Fruit fly (Drosophila melanogaster) whole organism, embryonic: Measurements from ENCODE around the gene CG15143.

Experiments
- BEAF-32 ChIP-seq: fragments of 200-800 bp; sonication (Bioruptor generic); optimal IDR thresholded peaks from 3 replicates; lab custom pipeline; 2017; ENCODE audit warnings: missing biosample characterization, missing genetic modification characterization, mild to moderate bottlenecking, moderate library complexity, missing genetic modification reagents
- CG10366 ChIP-seq: fragments of 200-800 bp; sonication (Bioruptor generic); IDR thresholded peaks from 2 replicates; pipeline ENCODE4 v1.3.6; 2022; ENCODE audit warnings: missing biosample characterization, missing genetic modification characterization
- CG11398 ChIP-seq: fragments of 200-800 bp; sonication (Bioruptor generic); optimal IDR thresholded peaks from 2 replicates; lab custom pipeline; 2016; ENCODE audit warnings: missing biosample characterization, missing genetic modification characterization
- CG11560 ChIP-seq: fragments of 200-800 bp; sonication (Bioruptor generic); IDR thresholded peaks from 3 replicates; pipeline ENCODE4 v1.3.6; 2022; ENCODE audit warnings: missing biosample characterization, missing genetic modification characterization
- CG13287 ChIP-seq: fragments of 200-800 bp; sonication (Bioruptor generic); IDR thresholded peaks from 2 replicates; pipeline ENCODE4 v1.3.6; 2022; ENCODE audit warnings: missing biosample characterization, missing genetic modification characterization; ENCODE audit not compliant: partially characterized antibody
- CG13894 ChIP-seq: fragments of 200-800 bp; sonication (Bioruptor generic); optimal IDR thresholded peaks from 3 replicates; lab custom pipeline; 2018; ENCODE audit warnings: missing biosample characterization, mild to moderate bottlenecking, missing genetic modification characterization, moderate library complexity
- CG14014 ChIP-seq: fragments of 200-800 bp; sonication (Bioruptor generic); IDR thresholded peaks from 2 replicates; pipeline ENCODE4 v1.3.6; 2022; ENCODE audit warnings: missing biosample characterization, missing genetic modification characterization
- CG1529 ChIP-seq: fragments of 200-800 bp; sonication (Bioruptor generic); optimal IDR thresholded peaks from 3 replicates; lab custom pipeline; 2018; ENCODE audit warnings: missing biosample characterization, missing genetic modification characterization
- CG17802 ChIP-seq: fragments of 200-800 bp; sonication (Bioruptor generic); optimal IDR thresholded peaks from 2 replicates; lab custom pipeline; 2018; ENCODE audit warnings: missing biosample characterization, mild to moderate bottlenecking, missing genetic modification characterization, moderate library complexity
- CG31224 ChIP-seq: fragments of 200-800 bp; sonication (Bioruptor generic); IDR thresholded peaks from 2 replicates; pipeline ENCODE4 v1.3.6; 2022; ENCODE audit warnings: missing biosample characterization, missing genetic modification characterization
- CG32532 ChIP-seq: fragments of 200-800 bp; sonication (Bioruptor generic); IDR thresholded peaks from 2 replicates; pipeline ENCODE4 v1.3.6; 2022; ENCODE audit warnings: missing biosample characterization, missing genetic modification characterization
- CG32772 ChIP-seq: fragments of 200-800 bp; sonication (Bioruptor generic); IDR thresholded peaks from 2 replicates; pipeline ENCODE4 v1.3.6; 2022; ENCODE audit warnings: missing biosample characterization, missing genetic modification characterization
- CG43689 ChIP-seq: fragments of 200-800 bp; sonication (Bioruptor generic); IDR thresholded peaks from 2 replicates; pipeline ENCODE4 v1.3.6; 2022; ENCODE audit warnings: missing biosample characterization, missing genetic modification characterization
- CG7372 ChIP-seq: fragments of 200-800 bp; sonication (Bioruptor generic); IDR thresholded peaks from 2 replicates; pipeline ENCODE4 v1.3.6; 2022; ENCODE audit warnings: missing biosample characterization, missing genetic modification characterization
- CG7745 ChIP-seq: fragments of 200-800 bp; sonication (Bioruptor generic); optimal IDR thresholded peaks from 2 replicates; lab custom pipeline; 2018; ENCODE audit warnings: missing biosample characterization, mild to moderate bottlenecking, missing genetic modification characterization, moderate library complexity
- CG8944 ChIP-seq: fragments of 200-800 bp; sonication (Bioruptor generic); optimal IDR thresholded peaks from 3 replicates; lab custom pipeline; 2016; ENCODE audit warnings: missing biosample characterization, missing genetic modification characterization
- CHES-1-like ChIP-seq: fragments of 200-800 bp; sonication (Bioruptor generic); optimal IDR thresholded peaks from 2 replicates; lab custom pipeline; 2016; ENCODE audit warnings: missing biosample characterization, missing genetic modification characterization
- Dad ChIP-seq: fragments of 200-800 bp; sonication (Bioruptor generic); optimal IDR thresholded peaks from 3 replicates; lab custom pipeline; 2016; ENCODE audit warnings: missing biosample characterization, missing genetic modification characterization
- Ets65A ChIP-seq: fragments of 200-800 bp; sonication (Bioruptor generic); peaks from one replicate; lab custom pipeline; 2016; ENCODE audit warnings: missing biosample characterization, missing genetic modification characterization
- Ets97D ChIP-seq: fragments of 200-800 bp; sonication (Bioruptor generic); optimal IDR thresholded peaks from 3 replicates; lab custom pipeline; 2016; ENCODE audit warnings: missing biosample characterization, missing genetic modification characterization
- Fer1 ChIP-seq: fragments of 200-800 bp; sonication (Bioruptor generic); optimal IDR thresholded peaks from 2 replicates; lab custom pipeline; 2017; ENCODE audit warnings: missing biosample characterization, mild to moderate bottlenecking, missing genetic modification characterization
- GATAe ChIP-seq: fragments of 200-800 bp; sonication (Bioruptor generic); conservative IDR thresholded peaks from 2 replicates; pipeline ENCODE4 v1.3.6; 2022; ENCODE audit warnings: missing biosample characterization, missing genetic modification characterization
- Mes4 ChIP-seq: fragments of 200-800 bp; sonication (Bioruptor generic); optimal IDR thresholded peaks from 2 replicates; lab custom pipeline; 2016; ENCODE audit warnings: missing biosample characterization, missing genetic modification characterization
- Nf-YB ChIP-seq: fragments of 200-800 bp; sonication (Bioruptor generic); optimal IDR thresholded peaks from 3 replicates; lab custom pipeline; 2019; ENCODE audit warnings: missing biosample characterization, mild to moderate bottlenecking, missing genetic modification characterization, moderate library complexity
- Rfx ChIP-seq: fragments of 200-800 bp; sonication (Bioruptor generic); IDR thresholded peaks from 2 replicates; pipeline ENCODE4 v1.3.6; 2022; ENCODE audit warnings: missing biosample characterization, missing genetic modification characterization
- Side ChIP-seq: fragments of 200-800 bp; sonication (Bioruptor generic); optimal IDR thresholded peaks from 2 replicates; lab custom pipeline; 2016; ENCODE audit warnings: missing biosample characterization, missing genetic modification characterization
- Sry-δ ChIP-seq: fragments of 200-800 bp; sonication (Bioruptor generic); optimal IDR thresholded peaks from 2 replicates; lab custom pipeline; 2016; ENCODE audit warnings: missing biosample characterization, missing genetic modification characterization
- Ssrp ChIP-seq: fragments of 200-800 bp; sonication (Bioruptor generic); optimal IDR thresholded peaks from 2 replicates; lab custom pipeline; 2018; ENCODE audit warnings: missing biosample characterization, mild to moderate bottlenecking, missing genetic modification characterization, moderate library complexity
- YL-1 ChIP-seq: fragments of 200-800 bp; sonication (Bioruptor generic); optimal IDR thresholded peaks from 3 replicates; lab custom pipeline; 2017; ENCODE audit warnings: missing biosample characterization, mild to moderate bottlenecking, missing genetic modification characterization
- al ChIP-seq: fragments of 200-800 bp; sonication (Bioruptor generic); IDR thresholded peaks from 2 replicates; pipeline ENCODE4 v1.3.6; 2022; ENCODE audit warnings: missing biosample characterization, missing genetic modification characterization
- crol ChIP-seq: fragments of 200-800 bp; sonication (Bioruptor generic); IDR thresholded peaks from 2 replicates; pipeline ENCODE4 v1.3.6; 2022; ENCODE audit warnings: missing biosample characterization, missing genetic modification characterization
- dpn ChIP-seq, 2 experiments: fragments of 200-800 bp; sonication (Bioruptor generic); optimal IDR thresholded peaks; 3 replicates each; lab custom pipeline; 2016; ENCODE audit warnings: missing biosample characterization in 2 of 2, missing genetic modification characterization in 2 of 2
- en ChIP-seq: fragments of 200-800 bp; sonication (Bioruptor generic); optimal IDR thresholded peaks from 2 replicates; lab custom pipeline; 2016; ENCODE audit warnings: missing biosample characterization, missing genetic modification characterization
- eve ChIP-seq, 2 experiments: fragments of >200 bp; optimal IDR thresholded peaks; 2 replicates each; lab custom pipeline; 2017; ENCODE audit warnings: missing biosample characterization in 2 of 2, missing genetic modification characterization in 2 of 2
- fd96Cb ChIP-seq: fragments of 200-800 bp; sonication (Bioruptor generic); optimal IDR thresholded peaks from 2 replicates; lab custom pipeline; 2018; ENCODE audit warnings: missing biosample characterization, mild to moderate bottlenecking, missing genetic modification characterization, moderate library complexity
- ftz-f1 ChIP-seq: fragments of 200-800 bp; sonication (Bioruptor generic); optimal IDR thresholded peaks from 2 replicates; lab custom pipeline; 2016; ENCODE audit warnings: missing biosample characterization, missing genetic modification characterization
- gem ChIP-seq: fragments of 200-800 bp; sonication (Bioruptor generic); optimal IDR thresholded peaks from 2 replicates; lab custom pipeline; 2019; ENCODE audit warnings: missing biosample characterization, mild to moderate bottlenecking, missing genetic modification characterization, moderate library complexity
- gt ChIP-seq: fragments of 200-800 bp; sonication (Bioruptor generic); IDR thresholded peaks from 2 replicates; pipeline ENCODE4 v1.3.6; 2022; ENCODE audit warnings: missing biosample characterization, missing genetic modification characterization
- jing ChIP-seq: fragments of 200-800 bp; sonication (Bioruptor generic); optimal IDR thresholded peaks from 2 replicates; lab custom pipeline; 2018; ENCODE audit warnings: missing biosample characterization, mild to moderate bottlenecking, missing genetic modification characterization
- lov ChIP-seq, 2 experiments: fragments of 200-800 bp in 1 of 2; fragments of >200 bp in 1 of 2; sonication (Bioruptor generic) in 1 of 2; IDR thresholded peaks in 1 of 2; optimal IDR thresholded peaks in 1 of 2; 2 replicates in 1 of 2; 3 replicates in 1 of 2; pipeline versions ENCODE4 v1.3.6 to Lab custom; 2017 to 2022; ENCODE audit warnings: missing biosample characterization in 1 of 2, missing genetic modification characterization in 1 of 2
- maf-S ChIP-seq: fragments of 200-800 bp; sonication (Bioruptor generic); optimal IDR thresholded peaks from 2 replicates; lab custom pipeline; 2016; ENCODE audit warnings: missing biosample characterization, missing genetic modification characterization
- mam ChIP-seq: fragments of 200-800 bp; sonication (Bioruptor generic); optimal IDR thresholded peaks from 3 replicates; lab custom pipeline; 2016; ENCODE audit warnings: missing biosample characterization, missing genetic modification characterization
- mld ChIP-seq: fragments of 200-800 bp; sonication (Bioruptor generic); IDR thresholded peaks from 3 replicates; pipeline ENCODE4 v1.3.6; 2022; ENCODE audit warnings: missing biosample characterization, missing genetic modification characterization; ENCODE audit not compliant: partially characterized antibody
- org-1 ChIP-seq: fragments of 200-800 bp; sonication (Bioruptor generic); optimal IDR thresholded peaks from 2 replicates; lab custom pipeline; 2017; ENCODE audit warnings: missing biosample characterization, missing genetic modification characterization
- scrt ChIP-seq: fragments of 200-800 bp; sonication (Bioruptor generic); optimal IDR thresholded peaks from 2 replicates; lab custom pipeline; 2018; ENCODE audit warnings: missing biosample characterization, mild to moderate bottlenecking, missing genetic modification characterization, moderate library complexity
- slp2 ChIP-seq: fragments of 200-800 bp; sonication (Bioruptor generic); optimal IDR thresholded peaks from 2 replicates; lab custom pipeline; 2016; ENCODE audit warnings: missing biosample characterization, missing genetic modification characterization
- tin ChIP-seq: fragments of 200-800 bp; sonication (Bioruptor generic); optimal IDR thresholded peaks from 3 replicates; lab custom pipeline; 2016; ENCODE audit warnings: missing biosample characterization, missing genetic modification characterization
- unpg ChIP-seq: fragments of 200-800 bp; sonication (Bioruptor generic); optimal IDR thresholded peaks from 3 replicates; lab custom pipeline; 2018; ENCODE audit warnings: missing biosample characterization, mild to moderate bottlenecking, missing genetic modification characterization, moderate library complexity
- vnd ChIP-seq: fragments of 200-800 bp; sonication (Bioruptor generic); IDR thresholded peaks from 3 replicates; pipeline ENCODE4 v1.3.6; 2022; ENCODE audit warnings: missing biosample characterization, missing genetic modification characterization; ENCODE audit not compliant: partially characterized antibody
- wor ChIP-seq: fragments of 200-800 bp; sonication (Bioruptor generic); IDR thresholded peaks from 2 replicates; pipeline ENCODE4 v1.3.6; 2022; ENCODE audit warnings: missing biosample characterization, missing genetic modification characterization

CG15143 gene

DNA sequence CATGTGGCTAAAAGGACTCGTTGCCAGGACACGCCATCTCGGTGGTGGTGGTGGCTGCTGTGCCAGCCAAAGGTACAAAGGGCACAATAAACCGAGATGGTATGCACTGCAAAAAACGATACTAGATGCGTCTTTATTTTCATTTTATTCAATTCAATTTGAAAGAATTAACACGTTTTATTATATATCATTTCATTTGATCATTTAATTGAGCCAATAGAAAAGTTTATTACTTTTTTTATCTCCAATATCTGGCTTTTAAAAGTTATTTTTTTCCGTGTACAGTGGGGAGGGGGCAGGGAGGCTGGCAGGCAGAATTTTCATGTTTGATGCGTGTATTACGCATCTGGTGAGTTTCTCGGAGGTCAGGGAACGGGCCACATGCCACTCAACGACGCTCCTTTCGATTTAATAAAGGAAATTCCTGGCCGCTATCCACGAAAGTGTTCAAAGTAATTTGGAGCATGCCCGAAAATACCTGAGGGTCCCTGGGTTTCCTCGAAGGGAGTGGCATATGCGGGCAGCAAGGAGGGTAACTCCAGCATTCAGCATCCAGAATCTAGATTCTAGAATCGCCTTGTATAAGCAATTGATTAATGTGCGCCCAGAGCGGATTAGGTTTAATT is 10.1 kb downstream of the CG15143 start (continued):
- TF ChIP-seq slp2 (GFP tag; lab: Kevin White, UChicago) (peak; percentile 47), CG31224 (GFP tag; lab: Robert Waterston, UW) (peak; percentile 57), CG7745 (tag; lab: Kevin White, UChicago) (peak; percentile 46), CG10366 (GFP tag; lab: Robert Waterston, UW) (peak; percentile 64), en (GFP tag; lab: Kevin White, UChicago) (no peak), fd96Cb (tag; lab: Kevin White, UChicago) (peak; percentile 88), dpn (GFP tag; optimal IDR thresholded peaks at IDR 0.05; lab: Kevin White, UChicago) (no peak), gem (tag; lab: Kevin White, UChicago) (peak; percentile 94), Side (peak; percentile 71), mam (GFP tag; lab: Kevin White, UChicago) (peak; percentile 67), GATAe (peak; percentile 39; the same call in 1 of the 2 replicates), CG13287 (GFP tag; lab: Robert Waterston, UW) (no peak), Sry-δ (no peak), jing (GFP tag; lab: Kevin White, UChicago) (peak; percentile 48), vnd (GFP tag; lab: Robert Waterston, UW) (no peak), ftz-f1 (GFP tag; lab: Kevin White, UChicago) (no peak), CHES-1-like (GFP tag; lab: Kevin White, UChicago) (peak; percentile 58), mld (GFP tag; lab: Robert Waterston, UW) (no peak), scrt (peak; percentile 86), CG11398 (GFP tag; lab: Kevin White, UChicago) (peak; percentile 55), CG17802 (tag; lab: Kevin White, UChicago) (peak; percentile 60), Ets97D (GFP tag; lab: Kevin White, UChicago) (peak; percentile 34), eve (GFP tag; optimal IDR thresholded peaks at IDR 0.05; lab: Kevin White, UChicago) (no peak), CG13894 (peak; percentile 85), YL-1 (GFP tag; lab: Kevin White, UChicago) (no peak), CG1529 (GFP tag; lab: Kevin White, UChicago) (peak; percentile 79), lov (optimal IDR thresholded peaks at IDR 0.05; lab: Kevin White, UChicago) (no peak), lov (GFP tag; IDR thresholded peaks at IDR 0.05; lab: Robert Waterston, UW) (peak; percentile 85; the same call in 2 of the 3 replicates), Mes4 (GFP tag; lab: Kevin White, UChicago) (peak; percentile 79), CG8944 (GFP tag; lab: Kevin White, UChicago) (peak; percentile 50), wor (GFP tag; lab: Robert Waterston, UW) (peak; percentile 81), Rfx (GFP tag; lab: Robert Waterston, UW) (peak; percentile 75), Nf-YB (peak; percentile 75), Ssrp (peak; percentile 89), tin (GFP tag; lab: Kevin White, UChicago) (peak; percentile 83), Fer1 (GFP tag; lab: Kevin White, UChicago) (peak; percentile 94), crol (0 out of 2 replicates have a peak, but pooled peaks have one; percentile 33), CG11560 (tag; lab: Robert Waterston, UW) (peak; percentile 78), CG32532 (GFP tag; lab: Robert Waterston, UW) (peak; percentile 79), CG43689 (GFP tag; lab: Robert Waterston, UW) (peak; percentile 38; the same call in 1 of the 2 replicates), Dad (peak; percentile 55), CG7372 (GFP tag; lab: Robert Waterston, UW) (peak; percentile 69), CG32772 (GFP tag; lab: Robert Waterston, UW) (peak; percentile 87), maf-S (GFP tag; lab: Kevin White, UChicago) (no peak), gt (GFP tag; lab: Robert Waterston, UW) (peak; percentile 57), Ets65A (GFP tag; lab: Kevin White, UChicago) (peak; percentile 93), BEAF-32 (GFP tag; lab: Kevin White, UChicago) (no peak), unpg (GFP tag; lab: Kevin White, UChicago) (peak; percentile 91), CG14014 (GFP tag; lab: Robert Waterston, UW) (peak; percentile 77), al (GFP tag; lab: Robert Waterston, UW) (peak; percentile 47; the same call in 1 of the 2 replicates), org-1 (GFP tag; lab: Kevin White, UChicago) (peak; percentile 85)
